Worm (Caenorhabditis elegans) whole organism, early embryonic: Measurements from ENCODE around the gene Y43F8B.10.

ENCODE experiments used
- B0310.2 ChIP-seq: sonication (generic microtip); optimal IDR thresholded peaks from 2 replicates; lab custom pipeline; 2016; ENCODE audit warnings: mild to moderate bottlenecking, missing genetic modification characterization, missing compliant biosample characterization
- aly-1 ChIP-seq: sonication (generic microtip); optimal IDR thresholded peaks from 2 replicates; lab custom pipeline; 2016; ENCODE audit warnings: missing genetic modification characterization, missing compliant biosample characterization
- ama-1 ChIP-seq: fragments of 150-350 bp; optimal IDR thresholded peaks from 2 replicates; lab custom pipeline; 2014
- ceh-13 ChIP-seq: fragments of 200-800 bp; sonication (Bioruptor generic); optimal IDR thresholded peaks from 2 replicates; lab custom pipeline; 2018; ENCODE audit warnings: mild to moderate bottlenecking, missing genetic modification characterization, missing compliant biosample characterization
- ceh-36 ChIP-seq: sonication (generic microtip); optimal IDR thresholded peaks from 2 replicates; lab custom pipeline; 2016; ENCODE audit warnings: missing genetic modification characterization, inconsistent platforms, missing compliant biosample characterization
- ets-7 ChIP-seq: sonication (generic microtip); optimal IDR thresholded peaks from 2 replicates; lab custom pipeline; 2016; ENCODE audit warnings: missing genotype, missing genetic modification characterization, missing compliant biosample characterization
- pes-1 ChIP-seq: fragments of 200-800 bp; sonication (Bioruptor generic); IDR thresholded peaks from 2 replicates; pipeline ENCODE4 v1.3.6; 2022; ENCODE audit warnings: missing genetic modification reagents, missing genetic modification characterization, missing compliant biosample characterization
- sea-1 ChIP-seq: fragments of 200-800 bp; sonication (Bioruptor generic); conservative IDR thresholded peaks from 2 replicates; pipeline ENCODE4 v1.3.6; 2022; ENCODE audit warnings: missing genetic modification characterization, missing compliant biosample characterization
- tbx-37 ChIP-seq: fragments of 200-800 bp; sonication (Bioruptor generic); conservative IDR thresholded peaks from 2 replicates; pipeline ENCODE4 v1.3.6; 2022; ENCODE audit warnings: missing genetic modification reagents, missing genetic modification characterization, missing compliant biosample characterization
- tra-4 ChIP-seq: sonication (generic microtip); optimal IDR thresholded peaks from 2 replicates; lab custom pipeline; 2017; ENCODE audit warnings: missing genetic modification characterization, missing compliant biosample characterization

- TF ChIP-seq ama-1 (lab: Kevin White, UChicago) = no peak
- no peak for TF ChIP-seq ets-7 (tag; lab: Kevin White, UChicago)
- TF ChIP-seq pes-1 = no peak
- TF ChIP-seq ceh-13 (GFP tag; lab: Kevin White, UChicago) = no peak
- TF ChIP-seq sea-1 (GFP tag; lab: Robert Waterston, UW) = no peak
- no peak for TF ChIP-seq ceh-36 (tag; lab: Kevin White, UChicago)
- TF ChIP-seq tra-4 (tag; lab: Kevin White, UChicago) = no peak
- no peak for TF ChIP-seq tbx-37
- TF ChIP-seq aly-1 = no peak
- TF ChIP-seq B0310.2 = no peak
Observed at ce11 chrV:19497087-19497486, 22.8 kb downstream of the Y43F8B.10 start.
